Worm (Caenorhabditis elegans): ENCODE measurements around the gene Y113G7A.13.

- TF ChIP-seq ama-1 (optimal IDR thresholded peaks at IDR 0.05): no peak
- TF ChIP-seq flt-1 (GFP tag; IDR thresholded peaks at IDR 0.05): no peak
Measured at ce11 chrV:20104417-20104816, 43.6 kb upstream of the Y113G7A.13 start.
